Fruit fly (Drosophila melanogaster) Kc167 (cell line): Measurements from ENCODE around the gene CG14983.

Experiments
- insv ChIP-seq: fragments of >200 bp; optimal IDR thresholded peaks from 3 replicates; lab custom pipeline; 2018; ENCODE audit warnings: missing external identifiers
- psq ChIP-seq: fragments of >200 bp; optimal IDR thresholded peaks from 2 replicates; lab custom pipeline; 2017; ENCODE audit warnings: missing external identifiers

DNA sequence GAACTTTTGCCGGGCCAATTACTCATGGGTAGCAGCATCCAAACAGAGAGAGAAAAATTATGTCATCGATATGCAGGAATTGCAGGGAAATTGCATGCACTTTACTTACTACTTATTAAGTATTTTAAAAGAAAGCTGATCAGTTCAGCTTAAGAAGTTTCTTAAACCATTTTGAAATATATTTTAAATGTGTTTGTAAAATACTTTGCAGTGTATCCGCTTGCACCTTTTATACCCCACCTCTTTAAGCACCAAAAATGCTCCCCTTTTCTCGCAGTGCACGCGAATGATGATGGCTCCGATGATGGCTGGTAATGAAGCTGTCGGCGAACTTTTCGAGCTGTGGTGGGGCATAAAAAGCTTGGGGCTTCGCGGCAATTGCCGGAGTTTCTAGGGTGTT, 3.4 kb upstream of the CG14983 start, which contains the start of gene CG14984:
- TF ChIP-seq insv (lab: Kevin White, UChicago) (no peak), psq (no peak)
